Fruit fly (Drosophila melanogaster): Measurements from ENCODE around the gene CG42813.
A peak's percentile ranks its signal among the peaks of the same experiment; 100 is the strongest.

The CG42813 gene

DNA sequence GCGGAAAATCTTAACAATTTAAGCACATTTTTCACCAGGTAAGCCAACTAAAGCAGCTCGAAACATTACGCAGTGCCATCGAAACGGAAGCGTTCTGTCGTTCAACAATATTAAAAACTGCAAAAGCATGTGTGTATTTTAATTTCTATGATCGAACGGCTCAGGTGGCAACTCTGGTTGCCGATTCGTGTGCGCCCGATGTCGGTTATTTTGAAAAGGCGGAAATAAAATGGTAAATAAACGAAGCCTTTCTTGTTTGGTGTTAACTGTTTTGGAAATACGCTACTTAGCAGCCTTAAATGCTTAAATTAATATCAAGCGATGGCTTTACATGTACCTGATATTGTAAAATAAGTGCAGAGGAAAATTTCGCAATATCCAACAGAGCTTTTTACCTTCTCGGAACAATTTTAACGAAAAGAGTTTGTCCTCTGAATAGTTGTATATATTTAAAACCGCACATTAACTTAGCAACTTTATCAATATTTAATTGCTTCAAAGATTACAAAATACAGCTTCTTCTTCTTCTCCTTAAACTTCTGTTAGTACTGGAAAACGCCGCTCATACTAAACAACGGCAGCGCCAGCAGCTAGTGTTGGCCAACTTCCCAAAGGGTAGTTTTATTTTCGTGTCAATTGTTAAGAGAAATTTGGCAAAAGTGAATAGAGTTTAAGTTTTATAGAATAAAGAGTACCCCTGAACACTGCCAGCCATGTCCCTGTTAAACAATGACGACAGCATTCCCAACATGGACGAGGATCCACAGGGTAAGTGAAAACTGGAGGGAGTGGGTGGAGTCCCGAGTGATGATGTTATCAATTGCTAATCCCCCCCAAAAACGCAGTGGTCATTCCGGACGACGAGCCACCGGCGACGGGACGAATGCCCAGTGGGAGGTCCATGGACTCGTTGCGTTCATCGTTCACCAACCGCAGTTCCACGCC lies 45.0 kb upstream of the CG42813 start, which contains the start of gene CG5934 (continued):
- no peak for TF ChIP-seq Blimp-1 (GFP tag; optimal IDR thresholded peaks at IDR 0.05)
- peak; percentile 17 for TF ChIP-seq Meics (GFP tag; optimal IDR thresholded peaks at IDR 0.05)
- peak; percentile 26 for TF ChIP-seq CG9727 (GFP tag; optimal IDR thresholded peaks at IDR 0.05)
- 0 out of 3 replicates have a peak, but pooled peaks have one; percentile 9 for TF ChIP-seq row (GFP tag; IDR thresholded peaks at IDR 0.05)
- TF ChIP-seq z (GFP tag; IDR thresholded peaks at IDR 0.05) = no peak
- no peak for TF ChIP-seq salm (tag; optimal IDR thresholded peaks at IDR 0.05)
- TF ChIP-seq CG33557 (GFP tag; optimal IDR thresholded peaks at IDR 0.05) = no peak
- TF ChIP-seq kay (GFP tag; optimal IDR thresholded peaks at IDR 0.05) = no peak
- no peak for TF ChIP-seq MTF-1 (GFP tag; optimal IDR thresholded peaks at IDR 0.05; ENCODE audit: borderline replicate concordance)
- TF ChIP-seq Deaf1 (tag; optimal IDR thresholded peaks at IDR 0.05) = peak; percentile 72
- TF ChIP-seq dmrt99B (tag; optimal IDR thresholded peaks at IDR 0.05) = no peak
- peak in 1 of 2 experiments; percentile 12 for TF ChIP-seq Eip74EF (GFP tag; optimal IDR thresholded peaks at IDR 0.05)
- peak; percentile 24 for TF ChIP-seq zen (tag; optimal IDR thresholded peaks at IDR 0.05)
- no peak for TF ChIP-seq Taf1 (GFP tag; IDR thresholded peaks at IDR 0.05)
- no peak for TF ChIP-seq chinmo (GFP tag; IDR thresholded peaks at IDR 0.05; ENCODE audit: partially characterized antibody)
- TF ChIP-seq phol (tag; optimal IDR thresholded peaks at IDR 0.05) = peak; percentile 24
- TF ChIP-seq Stat92E (GFP tag; optimal IDR thresholded peaks at IDR 0.05) = no peak
- no peak for TF ChIP-seq Camta (GFP tag; optimal IDR thresholded peaks at IDR 0.05)
- no peak for TF ChIP-seq sim (GFP tag; IDR thresholded peaks at IDR 0.05)
- no peak for TF ChIP-seq CG7987 (GFP tag; optimal IDR thresholded peaks at IDR 0.05)
- TF ChIP-seq Hand (GFP tag; optimal IDR thresholded peaks at IDR 0.05) = no peak
- no peak for TF ChIP-seq CG9215 (GFP tag; IDR thresholded peaks at IDR 0.05)
- TF ChIP-seq CG12071 (GFP tag; optimal IDR thresholded peaks at IDR 0.05) = no peak
- no peak for TF ChIP-seq chn (GFP tag; optimal IDR thresholded peaks at IDR 0.05)
- TF ChIP-seq emc (GFP tag; optimal IDR thresholded peaks at IDR 0.05) = no peak
- TF ChIP-seq CG10959 (GFP tag; IDR thresholded peaks at IDR 0.05) = no peak
- TF ChIP-seq CG12236 (GFP tag; optimal IDR thresholded peaks at IDR 0.05) = no peak
- TF ChIP-seq CG43689 (GFP tag; IDR thresholded peaks at IDR 0.05) = no peak
- peak; percentile 47 for TF ChIP-seq exex (tag; optimal IDR thresholded peaks at IDR 0.05)
- no peak for TF ChIP-seq sisA (GFP tag; IDR thresholded peaks at IDR 0.05)
- TF ChIP-seq CG14050 (GFP tag; IDR thresholded peaks at IDR 0.05) = no peak
- TF ChIP-seq nom (GFP tag; optimal IDR thresholded peaks at IDR 0.05) = peak; percentile 51
- TF ChIP-seq cad (GFP tag; optimal IDR thresholded peaks at IDR 0.05) = no peak
- TF ChIP-seq mirr (GFP tag; optimal IDR thresholded peaks at IDR 0.05) = no peak
- TF ChIP-seq Bdp1 (GFP tag; optimal IDR thresholded peaks at IDR 0.05) = no peak
- no peak for TF ChIP-seq fd96Cb (tag; optimal IDR thresholded peaks at IDR 0.05)
- no peak for TF ChIP-seq CG1233 (GFP tag; optimal IDR thresholded peaks at IDR 0.05)
- no peak for TF ChIP-seq CG34422 (GFP tag; IDR thresholded peaks at IDR 0.05)
- TF ChIP-seq Lhr (GFP tag; optimal IDR thresholded peaks at IDR 0.05) = peak; percentile 37
- TF ChIP-seq CG5953 (GFP tag; IDR thresholded peaks at IDR 0.05) = no peak
- no peak for TF ChIP-seq Hr39 (optimal IDR thresholded peaks at IDR 0.05)
- TF ChIP-seq ac (GFP tag; optimal IDR thresholded peaks at IDR 0.05) = no peak
- no peak for TF ChIP-seq ci (GFP tag; IDR thresholded peaks at IDR 0.05)
- no peak for TF ChIP-seq Sry-β (GFP tag; optimal IDR thresholded peaks at IDR 0.05)
- TF ChIP-seq CG2678 (tag; optimal IDR thresholded peaks at IDR 0.05) = no peak
- TF ChIP-seq CG4617 (GFP tag; optimal IDR thresholded peaks at IDR 0.05; ENCODE audit: borderline replicate concordance) = peak; percentile 66
- peak; percentile 1 for TF ChIP-seq CG17912 (GFP tag; optimal IDR thresholded peaks at IDR 0.05)
- TF ChIP-seq Doc3 (GFP tag; IDR thresholded peaks at IDR 0.05; ENCODE audit: partially characterized antibody) = no peak
